Worm (Caenorhabditis elegans): Measurements from ENCODE around the gene irld-47.

ce11 chrII:7825107-7825506, 2.8 kb upstream of the irld-47 start, which contains the start of gene srw-62:
- TF ChIP-seq tbx-8 (GFP tag; optimal IDR thresholded peaks at IDR 0.05) (no peak), mab-5 (tag; optimal IDR thresholded peaks at IDR 0.05) (no peak), M03D4.4 (tag; optimal IDR thresholded peaks at IDR 0.05) (no peak), nhr-28 (tag; optimal IDR thresholded peaks at IDR 0.05) (no peak), sptf-1 (tag; optimal IDR thresholded peaks at IDR 0.05) (no peak), snpc-4 (tag; optimal IDR thresholded peaks at IDR 0.05) (no peak)

Measured in whole organism, mixed stage, embryonic.